Worm (Caenorhabditis elegans) whole organism, L4/young adult: Measurements from ENCODE around the gene twk-31.

Experiments
- W03F9.2 ChIP-seq: fragments of 150-350 bp; optimal IDR thresholded peaks from 2 replicates; lab custom pipeline; 2014; ENCODE audit warnings: missing biosample characterization, missing genetic modification characterization
- dao-5 ChIP-seq: sonication (generic microtip); optimal IDR thresholded peaks from 2 replicates; lab custom pipeline; 2016; ENCODE audit warnings: missing genotype, missing genetic modification characterization, moderate library complexity, missing compliant biosample characterization
- him-1 ChIP-seq: sonication (generic microtip); optimal IDR thresholded peaks from 2 replicates; lab custom pipeline; 2016; ENCODE audit warnings: missing genotype, missing genetic modification reagents, missing genetic modification characterization, missing compliant biosample characterization

twk-31 gene

ce11 chrIII:11391601-11392520 is 18.6 kb upstream of the twk-31 start:
- TF ChIP-seq W03F9.2 (tag; lab: Kevin White, UChicago) (no peak), dao-5 (no peak), him-1 (no peak)

ce11 chrIII:11392740-11393139 is 17.7 kb upstream of the twk-31 start:
- TF ChIP-seq dao-5: no peak
- TF ChIP-seq W03F9.2 (tag; lab: Kevin White, UChicago): no peak
- TF ChIP-seq him-1: no peak

- TF ChIP-seq dao-5 (no peak), him-1 (no peak), W03F9.2 (tag; lab: Kevin White, UChicago) (no peak)
Measured at ce11 chrIII:11393162-11393561, 17.3 kb upstream of the twk-31 start, which contains the start of gene nlp-21. Gene nlp-21 (minus strand): TSS chrIII:11393262.

- TF ChIP-seq him-1 (no peak), W03F9.2 (tag; lab: Kevin White, UChicago) (no peak), dao-5 (no peak)
Measured at ce11 chrIII:11397499-11397898, 13.0 kb upstream of the twk-31 start, which contains the start of gene Y47D3B.3. Gene Y47D3B.3 (plus strand): TSS chrIII:11397799.

- TF ChIP-seq dao-5 (no peak), W03F9.2 (tag; lab: Kevin White, UChicago) (no peak), him-1 (no peak)
Measured at ce11 chrIII:11402717-11403116, 7.8 kb upstream of the twk-31 start, which contains the start of gene Y47D3B.12. Gene Y47D3B.12 (plus strand): TSS chrIII:11403017.

- TF ChIP-seq W03F9.2 (tag; lab: Kevin White, UChicago) (no peak), dao-5 (no peak), him-1 (no peak)
Measured at ce11 chrIII:11405049-11405448, 5.4 kb upstream of the twk-31 start, which contains the start of gene Y47D3B.4. Gene Y47D3B.4 (plus strand): TSS chrIII:11405349.

ce11 chrIII:11419551-11419950 is 9.1 kb downstream of the twk-31 start:
- TF ChIP-seq dao-5: no peak
- TF ChIP-seq him-1: no peak
- no peak for TF ChIP-seq W03F9.2 (tag; lab: Kevin White, UChicago)

- no peak for TF ChIP-seq him-1
- no peak for TF ChIP-seq dao-5
- no peak for TF ChIP-seq W03F9.2 (tag; lab: Kevin White, UChicago)
Measured at ce11 chrIII:11424815-11425214, 14.3 kb downstream of the twk-31 start.

- TF ChIP-seq dao-5: no peak
- TF ChIP-seq him-1: no peak
- no peak for TF ChIP-seq W03F9.2 (tag; lab: Kevin White, UChicago)
Measured at ce11 chrIII:11426906-11427305, 16.4 kb downstream of the twk-31 start, which contains the start of gene idpc-1. Gene idpc-1 (plus strand): TSS chrIII:11427206.

- no peak for TF ChIP-seq dao-5
- no peak for TF ChIP-seq him-1
- no peak for TF ChIP-seq W03F9.2 (tag; lab: Kevin White, UChicago)
Measured at ce11 chrIII:11427548-11428152, 17.2 kb downstream of the twk-31 start.

ce11 chrIII:11442556-11442955 is 32.1 kb downstream of the twk-31 start, which contains the start of gene sbp-1:
Gene sbp-1 (minus strand): TSS chrIII:11442566.
- TF ChIP-seq dao-5 (no peak), him-1 (no peak), W03F9.2 (tag; lab: Kevin White, UChicago) (no peak)

- no peak for TF ChIP-seq dao-5
- no peak for TF ChIP-seq him-1
- TF ChIP-seq W03F9.2 (tag; lab: Kevin White, UChicago): no peak
Measured at ce11 chrIII:11443408-11443994, 33.0 kb downstream of the twk-31 start.

ce11 chrIII:11444796-11445386 is 34.4 kb downstream of the twk-31 start:
- TF ChIP-seq dao-5 (no peak), W03F9.2 (tag; lab: Kevin White, UChicago) (peak; percentile 43), him-1 (no peak)

ce11 chrIII:11446826-11447225 is 36.3 kb downstream of the twk-31 start:
- no peak for TF ChIP-seq him-1
- no peak for TF ChIP-seq W03F9.2 (tag; lab: Kevin White, UChicago)
- no peak for TF ChIP-seq dao-5
